Fruit fly (Drosophila melanogaster): ENCODE measurements around the gene CG6607.

dm6 chr3R:24514652-24515328 lies 13.1 kb upstream of the CG6607 start, which contains the start of the genes nAChRbeta2 and DZIP1:
- TF ChIP-seq Myc (optimal IDR thresholded peaks at IDR 0.05) (no peak), ttk (optimal IDR thresholded peaks at IDR 0.05) (no peak)
